Worm (Caenorhabditis elegans) whole organism, L1 larva: ENCODE data around the gene srh-120.
A peak's percentile ranks its signal among the peaks of the same experiment; 100 is the strongest.
"Not testable (repeated sequence)": the region's sequence is repeated elsewhere in the genome, so short reads cannot be mapped to it uniquely, and the experiment has no call there.

Experiments used
- F16B12.6 ChIP-seq: fragments of 150-350 bp; optimal IDR thresholded peaks from 2 replicates; lab custom pipeline; 2014; ENCODE audit warnings: missing biosample characterization, missing genetic modification characterization
- Y116A8C.19 ChIP-seq: sonication (generic microtip); optimal IDR thresholded peaks from 2 replicates; lab custom pipeline; 2016; ENCODE audit warnings: missing compliant biosample characterization, missing genetic modification characterization, borderline replicate concordance
- aha-1 ChIP-seq: fragments of 150-350 bp; optimal IDR thresholded peaks from 2 replicates; lab custom pipeline; 2014; ENCODE audit warnings: missing biosample characterization, missing genetic modification characterization
- alr-1 ChIP-seq: fragments of 200-800 bp; sonication (Bioruptor generic); optimal IDR thresholded peaks from 2 replicates; lab custom pipeline; 2018; ENCODE audit warnings: borderline replicate concordance, mild to moderate bottlenecking, missing genetic modification characterization, missing compliant biosample characterization
- aly-2 ChIP-seq: fragments of 150-350 bp; optimal IDR thresholded peaks from 2 replicates; lab custom pipeline; 2014; ENCODE audit warnings: missing biosample characterization, missing genetic modification characterization
- ama-1 ChIP-seq: fragments of 150-350 bp; optimal IDR thresholded peaks from 2 replicates; lab custom pipeline; 2014
- ceh-8 ChIP-seq: fragments of 200-800 bp; sonication (Bioruptor generic); optimal IDR thresholded peaks from 2 replicates; lab custom pipeline; 2018; ENCODE audit warnings: mild to moderate bottlenecking, missing genetic modification characterization, moderate library complexity, missing compliant biosample characterization
- ceh-82 ChIP-seq, 3 experiments: fragments of 150-350 bp in 1 of 3; sonication (generic microtip) in 2 of 3; optimal IDR thresholded peaks; 2 replicates each; lab custom pipeline; 2014 to 2017; ENCODE audit warnings: missing biosample characterization in 3 of 3, missing genetic modification characterization in 3 of 3
- ceh-88 ChIP-seq: fragments of 200-800 bp; sonication (Bioruptor generic); IDR thresholded peaks from 2 replicates; pipeline ENCODE4 v1.3.6; 2022; ENCODE audit warnings: missing genetic modification characterization, missing compliant biosample characterization
- ceh-90 ChIP-seq: sonication (generic microtip); optimal IDR thresholded peaks from 2 replicates; lab custom pipeline; 2016; ENCODE audit warnings: missing genetic modification characterization, missing compliant biosample characterization
- dsc-1 ChIP-seq: sonication (generic microtip); optimal IDR thresholded peaks from 2 replicates; lab custom pipeline; 2016; ENCODE audit warnings: mild to moderate bottlenecking, missing genetic modification characterization, missing compliant biosample characterization
- efl-1 ChIP-seq, 4 experiments: fragments of 150-350 bp; optimal IDR thresholded peaks in 3 of 4; peaks in 1 of 4; 1 replicate in 1 of 4; 2 replicates in 3 of 4; lab custom pipeline; 2014; ENCODE audit warnings: missing biosample characterization in 2 of 4, missing genetic modification characterization in 2 of 4, missing genetic modification reagents in 2 of 4
- efl-3 ChIP-seq: fragments of 200-800 bp; sonication (Bioruptor generic); optimal IDR thresholded peaks from 2 replicates; lab custom pipeline; 2018; ENCODE audit warnings: mild to moderate bottlenecking, missing genetic modification characterization, missing compliant biosample characterization
- elt-3 ChIP-seq, 6 experiments: fragments of 150-350 bp in 1 of 6; sonication (generic microtip); optimal IDR thresholded peaks; 2 replicates each; lab custom pipeline; 2017 to 2018; ENCODE audit warnings: missing biosample characterization in 6 of 6, missing genetic modification characterization in 6 of 6, inconsistent platforms in 1 of 6
- ets-5 ChIP-seq: fragments of 200-800 bp; sonication (Bioruptor generic); IDR thresholded peaks from 2 replicates; pipeline ENCODE4 v1.3.6; 2022; ENCODE audit warnings: missing genetic modification characterization, missing compliant biosample characterization
- fkh-10 ChIP-seq: sonication (generic microtip); optimal IDR thresholded peaks from 2 replicates; lab custom pipeline; 2017; ENCODE audit warnings: missing biosample characterization, missing genetic modification reagents, missing genetic modification characterization
- lin-13 ChIP-seq: fragments of 150-350 bp; optimal IDR thresholded peaks from 2 replicates; lab custom pipeline; 2014; ENCODE audit warnings: missing biosample characterization, missing genetic modification reagents, missing genetic modification characterization
- lin-14 ChIP-seq: fragments of 200-800 bp; sonication (Bioruptor generic); optimal IDR thresholded peaks from 2 replicates; lab custom pipeline; 2018; ENCODE audit warnings: mild to moderate bottlenecking, missing genetic modification characterization, moderate library complexity, missing compliant biosample characterization
- lin-35 ChIP-seq, 2 experiments: fragments of 150-350 bp; optimal IDR thresholded peaks; 2 replicates each; lab custom pipeline; 2014; ENCODE audit warnings: missing biosample characterization in 2 of 2, missing genetic modification characterization in 2 of 2, missing genetic modification reagents in 2 of 2
- lsy-2 ChIP-seq, 2 experiments: fragments of 150-350 bp; optimal IDR thresholded peaks; 2 replicates each; lab custom pipeline; 2014; ENCODE audit warnings: missing biosample characterization in 2 of 2, missing genetic modification characterization in 2 of 2
- mef-2 ChIP-seq: fragments of 150-350 bp; optimal IDR thresholded peaks from 2 replicates; lab custom pipeline; 2014; ENCODE audit warnings: missing biosample characterization, missing genetic modification characterization
- nhr-11 ChIP-seq: fragments of 150-350 bp; optimal IDR thresholded peaks from 2 replicates; lab custom pipeline; 2014; ENCODE audit warnings: missing biosample characterization, missing genetic modification characterization
- nhr-12 ChIP-seq: sonication (generic microtip); optimal IDR thresholded peaks from 2 replicates; lab custom pipeline; 2017; ENCODE audit warnings: missing biosample characterization, missing genetic modification characterization
- nhr-47 ChIP-seq: sonication (generic microtip); optimal IDR thresholded peaks from 2 replicates; lab custom pipeline; 2016; ENCODE audit warnings: mild to moderate bottlenecking, missing genetic modification characterization, moderate library complexity, missing compliant biosample characterization
- nhr-71 ChIP-seq: sonication (generic microtip); optimal IDR thresholded peaks from 2 replicates; lab custom pipeline; 2016; ENCODE audit warnings: mild to moderate bottlenecking, missing genetic modification characterization, moderate library complexity, missing compliant biosample characterization
- nhr-76 ChIP-seq: sonication (generic microtip); optimal IDR thresholded peaks from 2 replicates; lab custom pipeline; 2017; ENCODE audit warnings: missing biosample characterization, missing genetic modification characterization
- nhr-77 ChIP-seq: fragments of 150-350 bp; optimal IDR thresholded peaks from 2 replicates; lab custom pipeline; 2014; ENCODE audit warnings: missing biosample characterization, missing genetic modification characterization
- nhr-85 ChIP-seq: sonication (generic microtip); peaks from one replicate; lab custom pipeline; 2016; ENCODE audit warnings: missing genetic modification characterization, inconsistent platforms, missing compliant biosample characterization
- pqm-1 ChIP-seq: sonication (generic microtip); optimal IDR thresholded peaks from 3 replicates; lab custom pipeline; 2017; ENCODE audit warnings: missing biosample characterization, missing genetic modification characterization
- rnt-1 ChIP-seq: sonication (generic microtip); optimal IDR thresholded peaks from 2 replicates; lab custom pipeline; 2016; ENCODE audit warnings: mild to moderate bottlenecking, missing genetic modification characterization, moderate library complexity, missing compliant biosample characterization
- sox-4 ChIP-seq: sonication (generic microtip); optimal IDR thresholded peaks from 2 replicates; lab custom pipeline; 2016; ENCODE audit warnings: missing genetic modification characterization, missing compliant biosample characterization
- swsn-7 ChIP-seq: sonication (generic microtip); optimal IDR thresholded peaks from 2 replicates; lab custom pipeline; 2016; ENCODE audit warnings: missing genetic modification characterization, missing compliant biosample characterization
- unc-62 ChIP-seq: fragments of 150-350 bp; optimal IDR thresholded peaks from 2 replicates; lab custom pipeline; 2014; ENCODE audit warnings: missing biosample characterization, missing genetic modification reagents, missing genetic modification characterization
- vab-15 ChIP-seq: sonication (generic microtip); optimal IDR thresholded peaks from 2 replicates; lab custom pipeline; 2017; ENCODE audit warnings: missing genotype, mild to moderate bottlenecking, missing genetic modification characterization, missing compliant biosample characterization
- ztf-4 ChIP-seq: fragments of 150-350 bp; optimal IDR thresholded peaks from 2 replicates; lab custom pipeline; 2014; ENCODE audit warnings: missing biosample characterization, missing genetic modification characterization

Gene srh-120

DNA sequence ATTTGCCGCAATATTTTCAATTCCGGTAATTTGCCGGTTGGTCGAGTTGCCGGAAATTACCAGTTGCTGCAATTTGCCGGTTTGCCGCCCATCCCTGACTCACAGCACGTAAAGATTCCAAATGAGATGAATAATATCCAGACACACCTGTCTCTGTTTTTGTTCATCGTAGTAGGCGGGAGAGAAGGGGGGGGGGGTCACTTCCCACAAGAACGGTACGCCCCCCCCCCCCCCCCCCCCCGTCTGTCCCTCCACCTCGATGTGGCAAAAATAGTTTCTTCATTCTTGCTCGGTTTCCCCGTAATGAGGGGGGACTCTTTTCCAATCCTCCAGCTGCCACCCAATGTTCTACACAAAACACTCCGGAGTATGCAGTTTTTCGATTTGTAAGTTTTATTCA is 18.3 kb upstream of the srh-120 start, which contains the start of gene fbxb-7:
TSS of gene fbxb-7 (plus strand) at position 267 of the 400 bp plus-strand sequence.
- no peak for TF ChIP-seq efl-1 (optimal IDR thresholded peaks at IDR 0.05; lab: Kevin White, UChicago)
- no peak for TF ChIP-seq efl-1 (GFP tag; optimal IDR thresholded peaks at IDR 0.05 in 1 of 2; lab: Kevin White, UChicago)
- TF ChIP-seq ceh-8 (GFP tag; lab: Kevin White, UChicago), result peak; percentile 23

DNA sequence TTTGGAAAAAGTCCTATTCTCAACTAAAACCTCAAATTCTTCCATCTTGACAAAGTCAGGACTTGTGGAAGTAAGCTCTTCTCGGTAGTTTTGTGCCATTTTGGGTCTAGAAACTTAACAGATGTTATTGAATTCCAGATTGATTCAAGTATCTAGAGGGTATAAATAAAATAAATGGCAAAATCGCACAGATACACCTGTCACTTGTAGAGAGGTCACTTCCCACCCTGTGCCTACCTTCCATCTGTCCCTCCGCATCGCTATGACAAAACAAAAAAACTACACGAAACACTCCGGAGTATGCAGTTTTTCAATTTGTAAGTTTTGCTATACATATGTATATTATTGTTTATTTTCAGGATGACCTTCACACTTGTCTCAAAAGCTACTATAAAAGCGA is 15.5 kb upstream of the srh-120 start, which contains the start of gene Y20C6A.4:
TSS of gene Y20C6A.4 (plus strand) at position 301 of the 400 bp plus-strand sequence.
- no peak for TF ChIP-seq ama-1 (lab: Kevin White, UChicago)
- no peak for TF ChIP-seq nhr-71 (tag; lab: Kevin White, UChicago)
- TF ChIP-seq lsy-2 (tag; optimal IDR thresholded peaks at IDR 0.05; lab: Kevin White, UChicago), result no peak
- no peak for TF ChIP-seq rnt-1 (tag; lab: Kevin White, UChicago)
- no peak for TF ChIP-seq lin-13 (GFP tag; lab: Kevin White, UChicago)
- no peak for TF ChIP-seq ceh-82 (tag; optimal IDR thresholded peaks at IDR 0.05; lab: Kevin White, UChicago)
- no peak for TF ChIP-seq aha-1 (tag; lab: Kevin White, UChicago)
- TF ChIP-seq alr-1 (tag; lab: Kevin White, UChicago), result no peak
- no peak for TF ChIP-seq ztf-4 (tag; lab: Kevin White, UChicago)
- TF ChIP-seq mef-2 (tag; lab: Kevin White, UChicago), result no peak
- no peak for TF ChIP-seq nhr-11 (tag; lab: Kevin White, UChicago)
- no peak for TF ChIP-seq nhr-12 (tag; lab: Kevin White, UChicago)
- no peak for TF ChIP-seq lin-35 (GFP tag; optimal IDR thresholded peaks at IDR 0.05; lab: Kevin White, UChicago)
- TF ChIP-seq ceh-88 (GFP tag; lab: Robert Waterston, UW), result no peak
- TF ChIP-seq nhr-47 (tag; lab: Kevin White, UChicago), result no peak

DNA sequence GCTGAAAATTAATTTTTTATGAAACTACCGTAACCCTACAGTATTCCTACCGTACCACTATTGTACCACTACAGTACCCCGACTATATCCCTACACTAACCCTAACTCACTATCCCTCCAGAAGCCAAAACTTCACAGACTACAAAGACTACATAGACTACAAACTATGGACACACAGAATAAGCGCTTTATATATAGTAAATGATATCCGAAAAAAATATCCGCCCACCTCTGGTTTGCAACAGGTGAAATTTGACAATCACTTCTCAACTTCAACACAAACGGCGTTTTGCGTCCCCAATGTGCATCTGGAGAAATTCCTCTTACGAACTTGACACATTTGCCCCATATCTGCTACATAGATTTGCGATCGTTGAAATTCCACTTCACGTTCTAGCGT is 14.5 kb downstream of the srh-120 start, which contains the start of gene srh-132:
TSS of gene srh-132 (plus strand) at position 301 of the 400 bp plus-strand sequence.
- TF ChIP-seq lin-35 (GFP tag; optimal IDR thresholded peaks at IDR 0.05; lab: Kevin White, UChicago); dsc-1 (tag; lab: Kevin White, UChicago); nhr-12 (tag; lab: Kevin White, UChicago): not testable (repeated sequence)

DNA sequence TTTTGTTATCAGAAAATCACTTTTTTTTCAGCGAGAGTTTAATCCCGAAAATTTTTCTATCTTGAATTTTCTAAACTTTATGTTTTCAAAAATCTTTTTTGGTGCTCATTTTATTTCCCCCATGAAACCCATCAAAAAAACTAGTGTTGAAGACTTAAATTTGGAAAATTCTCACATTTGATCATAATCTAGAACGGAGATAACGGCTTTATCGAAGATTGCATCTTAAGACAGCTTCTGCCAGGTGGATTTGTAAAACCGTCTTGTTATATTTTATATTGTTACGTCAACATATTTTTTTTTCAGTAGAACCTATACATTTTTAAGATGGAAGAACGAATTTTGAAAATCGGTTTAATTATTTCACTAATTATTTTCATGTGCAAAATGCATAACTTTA is 19.5 kb downstream of the srh-120 start, which contains the start of gene T27C5.12:
TSS of gene T27C5.12 (plus strand) at position 301 of the 400 bp plus-strand sequence.
- no peak for TF ChIP-seq efl-1 (optimal IDR thresholded peaks at IDR 0.05; lab: Kevin White, UChicago)
- TF ChIP-seq efl-1 (GFP tag; optimal IDR thresholded peaks at IDR 0.05 in 1 of 2; lab: Kevin White, UChicago), result no peak
- no peak for TF ChIP-seq ceh-90 (tag; lab: Kevin White, UChicago)
- TF ChIP-seq pqm-1 (tag; lab: Kevin White, UChicago), result no peak
- no peak for TF ChIP-seq ama-1 (lab: Kevin White, UChicago)
- TF ChIP-seq unc-62, result no peak
- no peak for TF ChIP-seq nhr-76
- TF ChIP-seq aly-2 (tag; lab: Kevin White, UChicago), result no peak
- TF ChIP-seq nhr-77, result no peak
- TF ChIP-seq fkh-10 (GFP tag; lab: Kevin White, UChicago), result no peak
- TF ChIP-seq vab-15 (tag; lab: Kevin White, UChicago), result no peak
- no peak for TF ChIP-seq sox-4 (tag; lab: Kevin White, UChicago)

- TF ChIP-seq F16B12.6 (tag; lab: Kevin White, UChicago), result no peak
- no peak for TF ChIP-seq dsc-1 (tag; lab: Kevin White, UChicago)
- no peak for TF ChIP-seq alr-1 (tag; lab: Kevin White, UChicago)
- no peak for TF ChIP-seq ztf-4 (tag; lab: Kevin White, UChicago)
- no peak for TF ChIP-seq lin-14
- TF ChIP-seq swsn-7 (tag; lab: Kevin White, UChicago), result no peak
- no peak for TF ChIP-seq ets-5 (GFP tag; lab: Robert Waterston, UW)
- TF ChIP-seq nhr-85 (tag; lab: Kevin White, UChicago), result no peak
- TF ChIP-seq efl-3, result no peak
- no peak for TF ChIP-seq nhr-76
- TF ChIP-seq elt-3 (tag; optimal IDR thresholded peaks at IDR 0.05; lab: Kevin White, UChicago), result no peak
- no peak for TF ChIP-seq Y116A8C.19
- no peak for TF ChIP-seq efl-1 (optimal IDR thresholded peaks at IDR 0.05; lab: Kevin White, UChicago)
- no peak for TF ChIP-seq efl-1 (GFP tag; optimal IDR thresholded peaks at IDR 0.05 in 1 of 2; lab: Kevin White, UChicago)
- TF ChIP-seq mef-2 (tag; lab: Kevin White, UChicago), result no peak
Observed at ce11 chrV:17416833-17417232, 21.4 kb downstream of the srh-120 start, which contains the start of gene clc-21. Gene clc-21, plus strand, starts transcription at chrV:17417133.
